Fruit fly (Drosophila melanogaster): ENCODE measurements around the gene sisA.
A peak's percentile ranks its signal among the peaks of the same experiment; 100 is the strongest.

sisA gene

dm6 chrX:11356648-11357047, 34.5 kb upstream of the sisA start:
- TF ChIP-seq vri (GFP tag; optimal IDR thresholded peaks at IDR 0.05) (no peak), CG1621 (tag; optimal IDR thresholded peaks at IDR 0.05) (no peak), ss (GFP tag; optimal IDR thresholded peaks at IDR 0.05) (no peak), CG31627 (GFP tag; optimal IDR thresholded peaks at IDR 0.05) (no peak), Lpt (GFP tag; optimal IDR thresholded peaks at IDR 0.05) (no peak), Hr4 (GFP tag; optimal IDR thresholded peaks at IDR 0.05) (no peak), Met (GFP tag; optimal IDR thresholded peaks at IDR 0.05) (no peak), CG32006 (GFP tag; optimal IDR thresholded peaks at IDR 0.05) (no peak), CG15336 (GFP tag; IDR thresholded peaks at IDR 0.05) (no peak), Sox14 (GFP tag; optimal IDR thresholded peaks at IDR 0.05) (no peak), CG11294 (GFP tag; IDR thresholded peaks at IDR 0.05) (no peak), CG6854 (GFP tag; optimal IDR thresholded peaks at IDR 0.05) (no peak), svp (GFP tag) (no peak), Eip78C (GFP tag) (no peak), CG6808 (GFP tag; optimal IDR thresholded peaks at IDR 0.05) (no peak), topi (GFP tag; optimal IDR thresholded peaks at IDR 0.05) (no peak), pdm3 (GFP tag; optimal IDR thresholded peaks at IDR 0.05) (no peak), fkh (GFP tag; optimal IDR thresholded peaks at IDR 0.05) (no peak), spab (GFP tag; optimal IDR thresholded peaks at IDR 0.05) (no peak)

dm6 chrX:11355708-11356174, 33.6 kb upstream of the sisA start, which contains the start of gene dsh:
dsh (plus strand) TSS chrX:11355881.
- TF ChIP-seq CG16779 (tag; optimal IDR thresholded peaks at IDR 0.05): no peak
- TF ChIP-seq Eip78C (GFP tag): peak; percentile 58
- no peak for TF ChIP-seq vri (GFP tag; optimal IDR thresholded peaks at IDR 0.05)
- TF ChIP-seq ss (GFP tag; optimal IDR thresholded peaks at IDR 0.05): peak; percentile 31 to 59
- peak; percentile 72 for TF ChIP-seq svp (GFP tag)
- TF ChIP-seq CG6808 (GFP tag; optimal IDR thresholded peaks at IDR 0.05): peak; percentile 26

dm6 chrX:11351351-11351750, 29.2 kb upstream of the sisA start:
- peak; percentile 92 for TF ChIP-seq CG4318 (GFP tag; optimal IDR thresholded peaks at IDR 0.05)
- peak; percentile 97 for TF ChIP-seq Hr4 (GFP tag; optimal IDR thresholded peaks at IDR 0.05)
- peak; percentile 90 for TF ChIP-seq spab (GFP tag; optimal IDR thresholded peaks at IDR 0.05)
- TF ChIP-seq Ets21C (GFP tag; optimal IDR thresholded peaks at IDR 0.05): peak; percentile 90
- peak; percentile 94 for TF ChIP-seq Sox14 (GFP tag; optimal IDR thresholded peaks at IDR 0.05)
- peak; percentile 96 for TF ChIP-seq cyc (GFP tag; optimal IDR thresholded peaks at IDR 0.05)
- TF ChIP-seq CG10669 (GFP tag; optimal IDR thresholded peaks at IDR 0.05): peak; percentile 93
- TF ChIP-seq CG6276 (GFP tag; optimal IDR thresholded peaks at IDR 0.05): peak; percentile 96
- peak; percentile 77 for TF ChIP-seq CG9139 (GFP tag; optimal IDR thresholded peaks at IDR 0.05)
- TF ChIP-seq acj6 (GFP tag; optimal IDR thresholded peaks at IDR 0.05): peak; percentile 95
- TF ChIP-seq CG6792 (GFP tag; optimal IDR thresholded peaks at IDR 0.05): peak; percentile 95
- peak; percentile 98 for TF ChIP-seq CG6163 (GFP tag; IDR thresholded peaks at IDR 0.05)
- peak; percentile 95 for TF ChIP-seq lz (GFP tag; optimal IDR thresholded peaks at IDR 0.05)
- peak; percentile 96 for TF ChIP-seq pdm3 (GFP tag; optimal IDR thresholded peaks at IDR 0.05)
- peak; percentile 90 for TF ChIP-seq CG8632 (GFP tag; optimal IDR thresholded peaks at IDR 0.05)
- peak; percentile 93 for TF ChIP-seq Sox15 (GFP tag; optimal IDR thresholded peaks at IDR 0.05)
- peak; percentile 90 for TF ChIP-seq fd59A (GFP tag; optimal IDR thresholded peaks at IDR 0.05)
- peak; percentile 94 for TF ChIP-seq svp (GFP tag)
- peak; percentile 70 for TF ChIP-seq Blimp-1 (GFP tag; optimal IDR thresholded peaks at IDR 0.05)
- TF ChIP-seq CG31627 (GFP tag; optimal IDR thresholded peaks at IDR 0.05): peak; percentile 94
- no peak for TF ChIP-seq Eip93F (GFP tag; optimal IDR thresholded peaks at IDR 0.05)
- peak; percentile 93 for TF ChIP-seq CG11902 (GFP tag; optimal IDR thresholded peaks at IDR 0.05)
- TF ChIP-seq CG11762 (GFP tag; optimal IDR thresholded peaks at IDR 0.05; ENCODE audit: insufficient read depth): peak; percentile 93
- peak; percentile 83 to 93 for TF ChIP-seq ss (GFP tag; optimal IDR thresholded peaks at IDR 0.05)
- peak; percentile 90 for TF ChIP-seq Sox102F (GFP tag; optimal IDR thresholded peaks at IDR 0.05)
- TF ChIP-seq CG1621 (tag; optimal IDR thresholded peaks at IDR 0.05): peak; percentile 95
- TF ChIP-seq Lpt (GFP tag; optimal IDR thresholded peaks at IDR 0.05): peak; percentile 95
- TF ChIP-seq CG15336 (GFP tag; IDR thresholded peaks at IDR 0.05): peak; percentile 98
- TF ChIP-seq OdsH (GFP tag; optimal IDR thresholded peaks at IDR 0.05): peak; percentile 95
- TF ChIP-seq achi (GFP tag; optimal IDR thresholded peaks at IDR 0.05): peak; percentile 93
- peak; percentile 93 for TF ChIP-seq Met (GFP tag; optimal IDR thresholded peaks at IDR 0.05)
- peak; percentile 96 for TF ChIP-seq Gug (GFP tag; IDR thresholded peaks at IDR 0.05)
- peak; percentile 96 for TF ChIP-seq CG32006 (GFP tag; optimal IDR thresholded peaks at IDR 0.05)
- peak; percentile 90 for TF ChIP-seq CG3032 (tag; optimal IDR thresholded peaks at IDR 0.05)
- peak; percentile 89 for TF ChIP-seq CG16779 (tag; optimal IDR thresholded peaks at IDR 0.05)
- no peak for TF ChIP-seq fkh (GFP tag; optimal IDR thresholded peaks at IDR 0.05)
- TF ChIP-seq Hr39 (GFP tag; optimal IDR thresholded peaks at IDR 0.05): peak; percentile 96
- TF ChIP-seq vri (GFP tag; optimal IDR thresholded peaks at IDR 0.05): peak; percentile 81
- peak; percentile 95 for TF ChIP-seq net (GFP tag; optimal IDR thresholded peaks at IDR 0.05)
- TF ChIP-seq esn (GFP tag; optimal IDR thresholded peaks at IDR 0.05): peak; percentile 91

Data from whole organism, prepupa.